Fruit fly (Drosophila melanogaster) S2 (cell line): ENCODE measurements around the gene CG11710.

Experiments
- CG8478 ChIP-seq: fragments of >200 bp; optimal IDR thresholded peaks from 2 replicates; lab custom pipeline; 2018
- CTCF ChIP-seq, 2 experiments: fragments of >200 bp; optimal IDR thresholded peaks; 2 replicates each; lab custom pipeline; 2018

DNA sequence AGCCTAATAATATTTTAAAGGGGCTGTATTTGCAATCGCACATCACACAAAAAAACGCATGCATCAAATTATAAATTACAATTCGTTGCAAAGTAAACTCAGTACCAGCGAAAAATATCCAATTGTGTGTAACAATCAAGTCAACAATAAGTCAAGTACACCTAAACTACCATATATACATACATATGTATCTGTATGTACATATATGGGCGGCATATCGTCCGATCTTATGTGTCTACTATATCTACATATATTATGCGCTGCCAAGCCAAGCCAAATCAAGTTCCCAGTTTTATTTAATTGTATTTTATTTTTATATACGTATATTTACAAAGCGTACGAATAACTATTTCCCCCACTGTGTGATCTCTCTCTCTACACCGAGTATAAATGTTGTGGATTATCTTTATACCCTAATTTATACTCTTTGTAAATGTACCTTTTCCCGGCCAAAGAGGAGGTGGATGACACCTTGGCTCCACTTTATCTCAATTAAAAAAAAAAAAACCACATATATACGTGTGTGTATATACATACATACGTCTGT, 37.0 kb upstream of the CG11710 start:
- no peak for TF ChIP-seq CTCF (optimal IDR thresholded peaks at IDR 0.05; lab: Kevin White, UChicago)
- no peak for TF ChIP-seq CG8478 (lab: Kevin White, UChicago)
